Fruit fly (Drosophila melanogaster) whole organism: ENCODE data around the gene TwdlM.

Experiments
- CG8478 ChIP-seq: fragments of >200 bp; optimal IDR thresholded peaks from 2 replicates; lab custom pipeline; 2018; ENCODE audit warnings: inconsistent platforms
- Dll ChIP-seq: fragments of >200 bp; optimal IDR thresholded peaks from 2 replicates; lab custom pipeline; 2017
- EcR ChIP-seq, 2 experiments: fragments of >200 bp; optimal IDR thresholded peaks; 2 replicates each; lab custom pipeline; 2017; ENCODE audit warnings: missing biosample characterization in 2 of 2, missing genetic modification characterization in 2 of 2, missing genetic modification reagents in 2 of 2
- pan ChIP-seq: fragments of >200 bp; optimal IDR thresholded peaks from 2 replicates; lab custom pipeline; 2017
- psq ChIP-seq: fragments of >200 bp; optimal IDR thresholded peaks from 2 replicates; lab custom pipeline; 2017

dm6 chr3R:26618818-26619217 lies at the start of gene TwdlM:
- TF ChIP-seq psq = no peak
- no peak for TF ChIP-seq Dll (lab: Kevin White, UChicago)
- TF ChIP-seq CG8478 (lab: Kevin White, UChicago) = no peak
- TF ChIP-seq pan (lab: Kevin White, UChicago) = no peak
- no peak for TF ChIP-seq EcR (GFP tag; optimal IDR thresholded peaks at IDR 0.05; lab: Kevin White, UChicago)
